Worm (Caenorhabditis elegans): ENCODE results near the gene C49C3.9.

ce11 chrIV:17351586-17351985 is 9.5 kb upstream of the C49C3.9 start, which contains the start of gene clec-199:
- TF ChIP-seq ama-1 (optimal IDR thresholded peaks at IDR 0.05) (no peak), ama-1 (GFP tag; optimal IDR thresholded peaks at IDR 0.05) (no peak), ztf-18 (tag; optimal IDR thresholded peaks at IDR 0.05) (no peak), egrh-3 (GFP tag; IDR thresholded peaks at IDR 0.05) (no peak), ztf-28 (GFP tag; IDR thresholded peaks at IDR 0.05) (no peak), ceh-58 (GFP tag; IDR thresholded peaks at IDR 0.05) (no peak), rcor-1 (GFP tag; IDR thresholded peaks at IDR 0.05) (no peak), ZK185.1 (tag; optimal IDR thresholded peaks at IDR 0.05; ENCODE audit: poor library complexity, severe bottlenecking) (no peak), bed-2 (GFP tag; IDR thresholded peaks at IDR 0.05) (no peak)
